Worm (Caenorhabditis elegans) whole organism, L3 larva: ENCODE measurements around the gene K12H6.2.

ENCODE experiments used
- R02D3.7 ChIP-seq: fragments of 150-350 bp; optimal IDR thresholded peaks from 2 replicates; lab custom pipeline; 2014; ENCODE audit warnings: missing biosample characterization, missing genetic modification characterization
- ZK546.5 ChIP-seq: sonication (generic microtip); optimal IDR thresholded peaks from 2 replicates; lab custom pipeline; 2017; ENCODE audit warnings: missing biosample characterization, missing genetic modification characterization
- aly-2 ChIP-seq: fragments of 150-350 bp; optimal IDR thresholded peaks from 2 replicates; lab custom pipeline; 2014; ENCODE audit warnings: missing biosample characterization, missing genetic modification characterization
- ama-1 ChIP-seq: fragments of 150-350 bp; optimal IDR thresholded peaks from 2 replicates; lab custom pipeline; 2018
- ceh-16 ChIP-seq: sonication (generic microtip); optimal IDR thresholded peaks from 2 replicates; lab custom pipeline; 2017; ENCODE audit warnings: missing biosample characterization, missing genetic modification characterization
- ceh-28 ChIP-seq: fragments of 150-350 bp; optimal IDR thresholded peaks from 2 replicates; lab custom pipeline; 2014; ENCODE audit warnings: missing biosample characterization, missing genetic modification reagents, missing genetic modification characterization
- ceh-82 ChIP-seq: fragments of 150-350 bp; optimal IDR thresholded peaks from 2 replicates; lab custom pipeline; 2014; ENCODE audit warnings: missing biosample characterization, missing genetic modification characterization
- ceh-9 ChIP-seq: sonication (generic microtip); optimal IDR thresholded peaks from 2 replicates; lab custom pipeline; 2018; ENCODE audit warnings: missing biosample characterization, missing genetic modification characterization
- daf-12 ChIP-seq: fragments of 150-350 bp; optimal IDR thresholded peaks from 2 replicates; lab custom pipeline; 2014; ENCODE audit warnings: missing biosample characterization, missing genetic modification reagents, missing genetic modification characterization
- egl-27 ChIP-seq: sonication (generic microtip); optimal IDR thresholded peaks from 4 replicates; lab custom pipeline; 2017; ENCODE audit warnings: missing biosample characterization, missing genetic modification reagents, missing genetic modification characterization
- egl-5 ChIP-seq: fragments of 150-350 bp; optimal IDR thresholded peaks from 2 replicates; lab custom pipeline; 2017; ENCODE audit warnings: missing biosample characterization, missing genetic modification reagents, missing genetic modification characterization, inconsistent platforms
- elt-1 ChIP-seq: fragments of 150-350 bp; optimal IDR thresholded peaks from 2 replicates; lab custom pipeline; 2014; ENCODE audit warnings: missing biosample characterization, missing genetic modification characterization
- elt-2 ChIP-seq: sonication (generic microtip); optimal IDR thresholded peaks from 2 replicates; lab custom pipeline; 2016; ENCODE audit warnings: missing genetic modification reagents, mild to moderate bottlenecking, missing genetic modification characterization, missing compliant biosample characterization
- elt-3 ChIP-seq, 3 experiments: fragments of 150-350 bp in 1 of 3; sonication (generic microtip) in 2 of 3; optimal IDR thresholded peaks; 2 replicates in 2 of 3; 4 replicates in 1 of 3; lab custom pipeline; 2014 to 2017; ENCODE audit warnings: missing biosample characterization in 3 of 3, missing genetic modification characterization in 3 of 3
- eor-1 ChIP-seq, 2 experiments: fragments of 150-350 bp; optimal IDR thresholded peaks; 2 replicates each; lab custom pipeline; 2014 to 2018; ENCODE audit warnings: missing biosample characterization in 2 of 2, missing genetic modification characterization in 2 of 2
- fkh-10 ChIP-seq: sonication (generic microtip); optimal IDR thresholded peaks from 2 replicates; lab custom pipeline; 2017; ENCODE audit warnings: missing biosample characterization, missing genetic modification reagents, missing genetic modification characterization
- fkh-2 ChIP-seq: fragments of 150-350 bp; optimal IDR thresholded peaks from 2 replicates; lab custom pipeline; 2014; ENCODE audit warnings: missing biosample characterization, missing genetic modification reagents, missing genetic modification characterization
- fos-1 ChIP-seq: fragments of 150-350 bp; optimal IDR thresholded peaks from 2 replicates; lab custom pipeline; 2014; ENCODE audit warnings: missing biosample characterization, missing genetic modification characterization
- hmg-11 ChIP-seq: sonication (generic microtip); optimal IDR thresholded peaks from 2 replicates; lab custom pipeline; 2016; ENCODE audit warnings: missing genetic modification characterization, missing compliant biosample characterization
- jun-1 ChIP-seq: fragments of 150-350 bp; optimal IDR thresholded peaks from 2 replicates; lab custom pipeline; 2014; ENCODE audit warnings: missing biosample characterization, missing genetic modification reagents, missing genetic modification characterization
- lin-15B ChIP-seq: fragments of 150-350 bp; optimal IDR thresholded peaks from 2 replicates; lab custom pipeline; 2014; ENCODE audit warnings: missing biosample characterization, missing genetic modification characterization
- lin-39 ChIP-seq: fragments of 150-350 bp; optimal IDR thresholded peaks from 2 replicates; lab custom pipeline; 2018; ENCODE audit warnings: missing biosample characterization, missing genetic modification reagents, missing genetic modification characterization
- lsy-12 ChIP-seq: sonication (generic microtip); optimal IDR thresholded peaks from 2 replicates; lab custom pipeline; 2016; ENCODE audit warnings: mild to moderate bottlenecking, missing genetic modification characterization, missing compliant biosample characterization
- mdl-1 ChIP-seq: fragments of 150-350 bp; optimal IDR thresholded peaks from 2 replicates; lab custom pipeline; 2014; ENCODE audit warnings: missing biosample characterization, missing genetic modification characterization
- mml-1 ChIP-seq: fragments of 150-350 bp; sonication (generic microtip); optimal IDR thresholded peaks from 3 replicates; lab custom pipeline; 2014; ENCODE audit warnings: missing biosample characterization, missing genetic modification characterization
- nfya-1 ChIP-seq: sonication (generic microtip); optimal IDR thresholded peaks from 2 replicates; lab custom pipeline; 2017; ENCODE audit warnings: missing genetic modification characterization, mild to moderate bottlenecking, missing compliant biosample characterization, antibody characterized with exemption, moderate library complexity; ENCODE audit not compliant: insufficient read depth
- nhr-11 ChIP-seq: fragments of 150-350 bp; optimal IDR thresholded peaks from 2 replicates; lab custom pipeline; 2014; ENCODE audit warnings: missing biosample characterization, missing genetic modification characterization
- nhr-23 ChIP-seq: fragments of 150-350 bp; optimal IDR thresholded peaks from 2 replicates; lab custom pipeline; 2014; ENCODE audit warnings: missing biosample characterization, missing genetic modification reagents, missing genetic modification characterization
- nhr-237 ChIP-seq: fragments of 150-350 bp; optimal IDR thresholded peaks from 2 replicates; lab custom pipeline; 2014; ENCODE audit warnings: missing biosample characterization, missing genetic modification characterization
- nhr-25 ChIP-seq: sonication (generic microtip); optimal IDR thresholded peaks from 2 replicates; lab custom pipeline; 2017; ENCODE audit warnings: missing biosample characterization, missing genetic modification characterization
- nhr-28 ChIP-seq: fragments of 150-350 bp; optimal IDR thresholded peaks from 2 replicates; lab custom pipeline; 2014; ENCODE audit warnings: missing biosample characterization, missing genetic modification characterization
- nhr-67 ChIP-seq: fragments of 150-350 bp; optimal IDR thresholded peaks from 2 replicates; lab custom pipeline; 2014; ENCODE audit warnings: missing biosample characterization, missing genetic modification characterization
- nhr-76 ChIP-seq: fragments of 150-350 bp; sonication (generic microtip); optimal IDR thresholded peaks from 5 replicates; lab custom pipeline; 2014; ENCODE audit warnings: missing biosample characterization, missing genetic modification characterization
- nhr-77 ChIP-seq: fragments of 150-350 bp; optimal IDR thresholded peaks from 2 replicates; lab custom pipeline; 2014; ENCODE audit warnings: missing biosample characterization, missing genetic modification characterization
- pha-4 ChIP-seq: fragments of 150-350 bp; optimal IDR thresholded peaks from 2 replicates; lab custom pipeline; 2014; ENCODE audit warnings: missing biosample characterization, missing genetic modification reagents, missing genetic modification characterization
- pqm-1 ChIP-seq: fragments of 150-350 bp; optimal IDR thresholded peaks from 2 replicates; lab custom pipeline; 2017; ENCODE audit warnings: missing biosample characterization, missing genetic modification characterization, inconsistent platforms
- skn-1 ChIP-seq: fragments of 150-350 bp; optimal IDR thresholded peaks from 2 replicates; lab custom pipeline; 2014; ENCODE audit warnings: missing biosample characterization, missing genetic modification characterization
- snpc-4 ChIP-seq: fragments of 150-350 bp; optimal IDR thresholded peaks from 2 replicates; lab custom pipeline; 2014; ENCODE audit warnings: missing biosample characterization, missing genetic modification characterization
- tbx-2 ChIP-seq: sonication (generic microtip); optimal IDR thresholded peaks from 2 replicates; lab custom pipeline; 2016; ENCODE audit warnings: mild to moderate bottlenecking, missing genetic modification characterization, missing compliant biosample characterization
- unc-39 ChIP-seq: sonication (generic microtip); optimal IDR thresholded peaks from 4 replicates; lab custom pipeline; 2017; ENCODE audit warnings: missing biosample characterization, missing genetic modification characterization
- zag-1 ChIP-seq: fragments of 150-350 bp; optimal IDR thresholded peaks from 2 replicates; lab custom pipeline; 2014; ENCODE audit warnings: missing biosample characterization, missing genetic modification characterization
- ztf-11 ChIP-seq: fragments of 150-350 bp; optimal IDR thresholded peaks from 2 replicates; lab custom pipeline; 2014; ENCODE audit warnings: missing biosample characterization, missing genetic modification characterization
- ztf-4 ChIP-seq: fragments of 150-350 bp; optimal IDR thresholded peaks from 2 replicates; lab custom pipeline; 2014; ENCODE audit warnings: missing biosample characterization, missing genetic modification characterization

K12H6.2 gene

DNA sequence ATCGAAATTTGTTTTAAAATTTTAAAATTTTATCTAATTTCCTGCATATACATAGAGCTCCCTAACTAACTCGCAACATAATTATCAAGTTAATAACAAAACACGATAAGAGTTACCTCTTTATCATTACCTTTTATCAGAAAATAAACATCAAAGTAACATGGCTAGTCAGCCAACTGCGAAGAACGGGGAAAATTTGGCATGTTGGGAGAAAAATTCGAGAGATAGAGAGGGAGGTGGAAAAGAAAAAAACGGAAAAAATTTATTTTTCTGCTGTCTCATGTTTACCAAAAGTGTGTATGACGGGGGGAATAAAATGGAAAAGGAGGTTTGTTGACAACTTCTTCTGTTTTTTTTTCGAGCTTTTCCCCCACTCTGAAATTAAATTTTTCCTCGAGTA is 18.8 kb upstream of the K12H6.2 start:
- no peak for TF ChIP-seq fkh-10 (GFP tag; lab: Kevin White, UChicago)
- peak; percentile 5 for TF ChIP-seq jun-1 (tag; lab: Kevin White, UChicago)
- TF ChIP-seq mml-1, result no peak
- TF ChIP-seq pha-4 (tag; lab: Kevin White, UChicago), result peak; percentile 86
- no peak for TF ChIP-seq nhr-77 (tag; lab: Kevin White, UChicago)
- TF ChIP-seq ztf-4, result no peak
- peak; percentile 84 for TF ChIP-seq pqm-1 (tag; lab: Kevin White, UChicago)
- TF ChIP-seq ceh-16 (tag; lab: Kevin White, UChicago), result no peak
- TF ChIP-seq tbx-2 (tag; lab: Kevin White, UChicago), result no peak
- TF ChIP-seq elt-2, result peak; percentile 86
- no peak for TF ChIP-seq ama-1 (lab: Kevin White, UChicago)
- no peak for TF ChIP-seq ceh-9 (tag; lab: Kevin White, UChicago)
- TF ChIP-seq nfya-1 (tag; lab: Kevin White, UChicago), result no peak
- TF ChIP-seq ztf-11 (tag; lab: Kevin White, UChicago), result no peak
- no peak for TF ChIP-seq daf-12 (tag; lab: Kevin White, UChicago)
- TF ChIP-seq lin-39 (tag; lab: Kevin White, UChicago), result no peak
- TF ChIP-seq, all 47 proteins: peak for 4

DNA sequence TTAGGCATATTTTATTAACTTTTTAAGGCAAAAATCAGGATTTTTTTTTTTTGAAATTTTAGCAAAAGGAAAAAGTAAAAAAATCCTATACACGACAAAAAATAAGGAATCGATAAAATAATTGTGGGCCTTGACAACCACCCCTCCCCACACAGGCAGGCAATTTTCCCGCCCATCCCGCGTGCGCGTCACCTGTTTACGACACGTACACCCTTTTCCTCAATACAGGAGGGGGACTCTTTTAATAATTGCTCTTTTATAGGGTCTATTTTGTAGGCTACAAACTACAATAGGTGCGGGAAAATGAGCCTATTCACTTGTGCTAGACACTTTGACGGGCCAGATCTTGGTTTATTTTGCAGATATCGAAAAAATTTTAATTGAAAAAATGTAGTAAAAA is 17.2 kb upstream of the K12H6.2 start:
- no peak for TF ChIP-seq egl-27 (tag; lab: Kevin White, UChicago)
- TF ChIP-seq fkh-2, result no peak
- TF ChIP-seq lsy-12, result no peak
- no peak for TF ChIP-seq skn-1 (tag; lab: Kevin White, UChicago)
- no peak for TF ChIP-seq egl-5
- TF ChIP-seq ztf-11 (tag; lab: Kevin White, UChicago), result no peak
- TF ChIP-seq ceh-28 (tag; lab: Kevin White, UChicago), result no peak
- no peak for TF ChIP-seq mml-1
- no peak for TF ChIP-seq elt-1 (tag; lab: Kevin White, UChicago)

DNA sequence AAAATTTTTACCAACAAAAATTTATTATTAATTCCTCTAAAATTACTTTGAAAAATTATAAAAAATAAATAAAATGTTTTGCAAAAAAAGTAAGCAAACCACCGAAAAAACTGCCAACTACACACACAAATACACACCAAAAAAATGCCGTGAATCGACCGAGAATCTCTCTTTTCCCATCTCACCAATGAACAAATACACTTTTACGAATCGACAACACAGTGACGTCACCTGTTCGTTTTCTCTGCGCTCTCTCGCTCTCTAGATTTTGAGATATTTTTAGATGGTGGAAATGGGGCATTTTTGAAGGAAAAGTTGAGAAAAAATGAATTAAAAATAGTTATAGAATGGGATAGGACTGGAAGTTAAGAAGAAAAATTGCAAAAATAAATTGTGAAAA is 16.8 kb upstream of the K12H6.2 start:
- TF ChIP-seq pqm-1 (tag; lab: Kevin White, UChicago) (peak; percentile 22), ama-1 (lab: Kevin White, UChicago) (no peak), fkh-2 (no peak), lin-15B (tag; lab: Kevin White, UChicago) (no peak), nhr-28 (tag; lab: Kevin White, UChicago) (no peak), R02D3.7 (tag; lab: Kevin White, UChicago) (no peak), nhr-76 (tag; lab: Kevin White, UChicago) (no peak), lsy-12 (no peak), nhr-25 (tag; lab: Kevin White, UChicago) (no peak), elt-3 (tag; optimal IDR thresholded peaks at IDR 0.05; lab: Kevin White, UChicago) (no peak), zag-1 (no peak), mml-1 (no peak), eor-1 (tag; optimal IDR thresholded peaks at IDR 0.05; lab: Kevin White, UChicago) (no peak), lin-39 (tag; lab: Kevin White, UChicago) (no peak), jun-1 (tag; lab: Kevin White, UChicago) (no peak), ceh-28 (tag; lab: Kevin White, UChicago) (no peak), pha-4 (tag; lab: Kevin White, UChicago) (peak; percentile 82), nhr-67 (no peak), nhr-237 (tag; lab: Kevin White, UChicago) (no peak), egl-27 (tag; lab: Kevin White, UChicago) (no peak), daf-12 (tag; lab: Kevin White, UChicago) (no peak), snpc-4 (tag; lab: Kevin White, UChicago) (no peak), ceh-82 (tag; lab: Kevin White, UChicago) (no peak), ceh-16 (tag; lab: Kevin White, UChicago) (no peak), hmg-11 (tag; lab: Kevin White, UChicago) (peak; percentile 25), unc-39 (no peak), fos-1 (tag; lab: Kevin White, UChicago) (no peak), ceh-9 (tag; lab: Kevin White, UChicago) (no peak), skn-1 (tag; lab: Kevin White, UChicago) (no peak), nfya-1 (tag; lab: Kevin White, UChicago) (peak; percentile 64), ztf-4 (no peak), nhr-11 (tag; lab: Kevin White, UChicago) (no peak), egl-5 (peak; percentile 25), nhr-77 (tag; lab: Kevin White, UChicago) (no peak), aly-2 (tag; lab: Kevin White, UChicago) (no peak), ZK546.5 (tag; lab: Kevin White, UChicago) (no peak), elt-2 (peak; percentile 6), mdl-1 (tag; lab: Kevin White, UChicago) (no peak), ztf-11 (tag; lab: Kevin White, UChicago) (no peak), tbx-2 (tag; lab: Kevin White, UChicago) (no peak), nhr-23 (tag; lab: Kevin White, UChicago) (no peak)
